Fruit fly (Drosophila melanogaster) whole organism, embryonic: Measurements from ENCODE around the gene CG14454.

Experiments used
- Aef1 ChIP-seq: fragments of 200-800 bp; sonication (Bioruptor generic); IDR thresholded peaks from 3 replicates; pipeline ENCODE4 v1.3.6; 2022; ENCODE audit warnings: missing biosample characterization, missing genetic modification characterization
- Antp ChIP-seq: fragments of 200-800 bp; sonication (Bioruptor generic); optimal IDR thresholded peaks from 3 replicates; lab custom pipeline; 2016; ENCODE audit warnings: missing biosample characterization, missing genetic modification characterization
- B-H1 ChIP-seq: fragments of 200-800 bp; sonication (Bioruptor generic); IDR thresholded peaks from 3 replicates; pipeline ENCODE4 v1.3.6; 2022; ENCODE audit warnings: missing biosample characterization, missing genetic modification characterization
- BEAF-32 ChIP-seq: fragments of 200-800 bp; sonication (Bioruptor generic); optimal IDR thresholded peaks from 3 replicates; lab custom pipeline; 2017; ENCODE audit warnings: missing biosample characterization, missing genetic modification characterization, mild to moderate bottlenecking, moderate library complexity, missing genetic modification reagents
- Bdp1 ChIP-seq: fragments of 200-800 bp; sonication (Bioruptor generic); optimal IDR thresholded peaks from 3 replicates; lab custom pipeline; 2016; ENCODE audit warnings: missing biosample characterization, missing genetic modification characterization
- Bteb2 ChIP-seq: fragments of 200-800 bp; sonication (Bioruptor generic); optimal IDR thresholded peaks from 2 replicates; lab custom pipeline; 2016; ENCODE audit warnings: missing biosample characterization, missing genetic modification characterization
- CG10209 ChIP-seq: fragments of 200-800 bp; sonication (Bioruptor generic); optimal IDR thresholded peaks from 3 replicates; lab custom pipeline; 2017; ENCODE audit warnings: missing biosample characterization, mild to moderate bottlenecking, missing genetic modification characterization, missing genetic modification reagents
- CG10654 ChIP-seq: fragments of 200-800 bp; sonication (Bioruptor generic); optimal IDR thresholded peaks from 2 replicates; lab custom pipeline; 2016; ENCODE audit warnings: missing biosample characterization, missing genetic modification characterization
- CG11560 ChIP-seq: fragments of 200-800 bp; sonication (Bioruptor generic); IDR thresholded peaks from 3 replicates; pipeline ENCODE4 v1.3.6; 2022; ENCODE audit warnings: missing biosample characterization, missing genetic modification characterization
- CG12104 ChIP-seq: fragments of 200-800 bp; sonication (Bioruptor generic); optimal IDR thresholded peaks from 3 replicates; lab custom pipeline; 2016; ENCODE audit warnings: missing biosample characterization, missing genetic modification characterization
- CG12391 ChIP-seq: fragments of 200-800 bp; sonication (Bioruptor generic); optimal IDR thresholded peaks from 3 replicates; lab custom pipeline; 2018; ENCODE audit warnings: missing biosample characterization, mild to moderate bottlenecking, missing genetic modification characterization, moderate library complexity
- CG12942 ChIP-seq: fragments of 200-800 bp; sonication (Bioruptor generic); optimal IDR thresholded peaks from 3 replicates; lab custom pipeline; 2016; ENCODE audit warnings: missing biosample characterization, missing genetic modification characterization
- CG16779 ChIP-seq: fragments of 200-800 bp; sonication (Bioruptor generic); IDR thresholded peaks from 2 replicates; pipeline ENCODE4 v1.3.6; 2022; ENCODE audit warnings: missing biosample characterization, missing genetic modification characterization
- CG17328 ChIP-seq: fragments of 200-800 bp; sonication (Bioruptor generic); IDR thresholded peaks from 2 replicates; pipeline ENCODE4 v1.3.6; 2022; ENCODE audit warnings: missing biosample characterization, missing genetic modification characterization
- CG18011 ChIP-seq: fragments of 200-800 bp; sonication (Bioruptor generic); optimal IDR thresholded peaks from 2 replicates; lab custom pipeline; 2017; ENCODE audit warnings: missing biosample characterization, missing genetic modification characterization, mild to moderate bottlenecking, moderate library complexity, missing genotype
- CG30431 ChIP-seq: fragments of 200-800 bp; sonication (Bioruptor generic); optimal IDR thresholded peaks from 2 replicates; lab custom pipeline; 2017; ENCODE audit warnings: missing biosample characterization, missing genetic modification characterization
- CG42726 ChIP-seq: fragments of 200-800 bp; sonication (Bioruptor generic); IDR thresholded peaks from 2 replicates; pipeline ENCODE4 v1.3.6; 2022; ENCODE audit warnings: missing biosample characterization, missing genetic modification characterization; ENCODE audit not compliant: partially characterized antibody
- CG4820 ChIP-seq: fragments of 200-800 bp; sonication (Bioruptor generic); optimal IDR thresholded peaks from 3 replicates; lab custom pipeline; 2016; ENCODE audit warnings: missing biosample characterization, missing genetic modification characterization
- CG5245 ChIP-seq: fragments of 200-800 bp; sonication (Bioruptor generic); optimal IDR thresholded peaks from 3 replicates; lab custom pipeline; 2016; ENCODE audit warnings: missing biosample characterization, missing genetic modification characterization
- CG7786 ChIP-seq: fragments of 200-800 bp; sonication (Bioruptor generic); optimal IDR thresholded peaks from 2 replicates; lab custom pipeline; 2016; ENCODE audit warnings: missing biosample characterization, missing genetic modification characterization
- E2f1 ChIP-seq: fragments of 200-800 bp; sonication (Bioruptor generic); IDR thresholded peaks from 2 replicates; pipeline ENCODE4 v1.3.6; 2022; ENCODE audit warnings: missing biosample characterization, missing genetic modification characterization
- Meics ChIP-seq: fragments of 200-800 bp; sonication (Bioruptor generic); optimal IDR thresholded peaks from 2 replicates; lab custom pipeline; 2017; ENCODE audit warnings: missing biosample characterization, mild to moderate bottlenecking, missing genetic modification characterization
- Nf-YB ChIP-seq: fragments of 200-800 bp; sonication (Bioruptor generic); optimal IDR thresholded peaks from 3 replicates; lab custom pipeline; 2019; ENCODE audit warnings: missing biosample characterization, mild to moderate bottlenecking, missing genetic modification characterization, moderate library complexity
- Oaz ChIP-seq: fragments of 200-800 bp; sonication (Bioruptor generic); IDR thresholded peaks from 2 replicates; pipeline ENCODE4 v1.3.6; 2022; ENCODE audit warnings: missing biosample characterization, missing genetic modification characterization
- Opbp ChIP-seq: fragments of 200-800 bp; sonication (Bioruptor generic); IDR thresholded peaks from 3 replicates; pipeline ENCODE4 v1.3.6; 2022; ENCODE audit warnings: missing biosample characterization, missing genetic modification characterization; ENCODE audit not compliant: partially characterized antibody
- Ravus ChIP-seq: fragments of 200-800 bp; sonication (Bioruptor generic); IDR thresholded peaks from 2 replicates; pipeline ENCODE4 v1.3.6; 2022; ENCODE audit warnings: missing biosample characterization, missing genetic modification characterization
- Rfx ChIP-seq: fragments of 200-800 bp; sonication (Bioruptor generic); IDR thresholded peaks from 2 replicates; pipeline ENCODE4 v1.3.6; 2022; ENCODE audit warnings: missing biosample characterization, missing genetic modification characterization
- Rx ChIP-seq: fragments of 200-800 bp; sonication (Bioruptor generic); IDR thresholded peaks from 2 replicates; pipeline ENCODE4 v1.3.6; 2022; ENCODE audit warnings: missing biosample characterization, missing genetic modification characterization
- Six4 ChIP-seq: fragments of 200-800 bp; sonication (Bioruptor generic); optimal IDR thresholded peaks from 2 replicates; lab custom pipeline; 2016; ENCODE audit warnings: missing biosample characterization, missing genetic modification characterization
- Stat92E ChIP-seq, 3 experiments: fragments of >200 bp in 2 of 3; fragments of 200-800 bp in 1 of 3; sonication (Bioruptor generic) in 1 of 3; optimal IDR thresholded peaks; 2 replicates each; lab custom pipeline; 2017 to 2019; ENCODE audit warnings: missing biosample characterization in 3 of 3, missing genetic modification characterization in 3 of 3, mild to moderate bottlenecking in 1 of 3, moderate library complexity in 1 of 3
- TFAM ChIP-seq: fragments of 200-800 bp; sonication (Bioruptor generic); optimal IDR thresholded peaks from 2 replicates; lab custom pipeline; 2017; ENCODE audit warnings: missing biosample characterization, missing genetic modification characterization, inconsistent platforms
- ab ChIP-seq: fragments of 200-800 bp; sonication (Bioruptor generic); optimal IDR thresholded peaks from 2 replicates; lab custom pipeline; 2016; ENCODE audit warnings: missing biosample characterization, missing genetic modification characterization
- bowl ChIP-seq: fragments of 200-800 bp; sonication (Bioruptor generic); IDR thresholded peaks from 2 replicates; pipeline ENCODE4 v1.3.6; 2022; ENCODE audit warnings: missing biosample characterization, missing genetic modification characterization
- br ChIP-seq: fragments of >200 bp; optimal IDR thresholded peaks from 2 replicates; lab custom pipeline; 2017
- cad ChIP-seq: fragments of >200 bp; optimal IDR thresholded peaks from 2 replicates; lab custom pipeline; 2017; ENCODE audit warnings: missing biosample characterization, missing genetic modification characterization
- cas ChIP-seq: fragments of 200-800 bp; sonication (Bioruptor generic); IDR thresholded peaks from 2 replicates; pipeline ENCODE4 v1.3.6; 2022; ENCODE audit warnings: missing biosample characterization, missing genetic modification characterization
- chinmo ChIP-seq: fragments of 200-800 bp; sonication (Bioruptor generic); IDR thresholded peaks from 4 replicates; pipeline ENCODE4 v1.3.6; 2022; ENCODE audit warnings: missing biosample characterization, missing genetic modification characterization; ENCODE audit not compliant: partially characterized antibody
- dpn ChIP-seq, 2 experiments: fragments of 200-800 bp; sonication (Bioruptor generic); optimal IDR thresholded peaks; 3 replicates each; lab custom pipeline; 2016; ENCODE audit warnings: missing biosample characterization in 2 of 2, missing genetic modification characterization in 2 of 2
- dysf ChIP-seq: fragments of 200-800 bp; sonication (Bioruptor generic); IDR thresholded peaks from 3 replicates; pipeline ENCODE4 v1.3.6; 2022; ENCODE audit warnings: missing biosample characterization, missing genetic modification characterization
- fru ChIP-seq: fragments of >200 bp; optimal IDR thresholded peaks from 2 replicates; lab custom pipeline; 2017
- gsb-n ChIP-seq: fragments of 200-800 bp; sonication (Bioruptor generic); optimal IDR thresholded peaks from 3 replicates; lab custom pipeline; 2018; ENCODE audit warnings: missing biosample characterization, mild to moderate bottlenecking, missing genetic modification characterization
- jigr1 ChIP-seq: fragments of 200-800 bp; sonication (Bioruptor generic); IDR thresholded peaks from 3 replicates; pipeline ENCODE4 v1.3.6; 2022; ENCODE audit warnings: missing biosample characterization, missing genetic modification characterization
- klu ChIP-seq: fragments of 200-800 bp; sonication (Bioruptor generic); IDR thresholded peaks from 2 replicates; pipeline ENCODE4 v1.3.6; 2022; ENCODE audit warnings: missing biosample characterization, missing genetic modification characterization
- lola ChIP-seq, 3 experiments: fragments of >200 bp in 2 of 3; fragments of 200-800 bp in 1 of 3; sonication (Bioruptor generic) in 1 of 3; optimal IDR thresholded peaks; 2 replicates each; lab custom pipeline; 2017 to 2019; ENCODE audit warnings: missing biosample characterization in 3 of 3, missing genetic modification characterization in 3 of 3, mild to moderate bottlenecking in 1 of 3, moderate library complexity in 1 of 3
- pho ChIP-seq: fragments of 200-800 bp; sonication (Bioruptor generic); optimal IDR thresholded peaks from 2 replicates; lab custom pipeline; 2016; ENCODE audit warnings: missing biosample characterization, missing genetic modification characterization
- prd ChIP-seq, 3 experiments: fragments of >200 bp in 2 of 3; fragments of 200-800 bp in 1 of 3; sonication (Bioruptor generic) in 1 of 3; optimal IDR thresholded peaks in 2 of 3; IDR thresholded peaks in 1 of 3; 2 replicates in 2 of 3; 3 replicates in 1 of 3; pipeline versions ENCODE4 v1.3.6 to Lab custom; 2017 to 2022; ENCODE audit warnings: missing biosample characterization in 1 of 3, missing genetic modification characterization in 1 of 3
- pum ChIP-seq: fragments of 200-800 bp; sonication (Bioruptor generic); optimal IDR thresholded peaks from 2 replicates; lab custom pipeline; 2016; ENCODE audit warnings: missing biosample characterization, missing genetic modification characterization
- pzg ChIP-seq: fragments of 200-800 bp; sonication (Bioruptor generic); optimal IDR thresholded peaks from 3 replicates; lab custom pipeline; 2018; ENCODE audit warnings: missing biosample characterization, mild to moderate bottlenecking, missing genetic modification characterization, moderate library complexity
- tgo ChIP-seq: fragments of 200-800 bp; sonication (Bioruptor generic); IDR thresholded peaks from 3 replicates; pipeline ENCODE4 v1.3.6; 2022; ENCODE audit warnings: missing biosample characterization, missing genetic modification characterization

Gene CG14454

dm6 chr3L:22717137-22717767 is 24.9 kb upstream of the CG14454 start, which contains the start of the genes ArfGAP3 and CG32452 (continued):
- no peak for TF ChIP-seq cad (GFP tag; lab: Kevin White, UChicago)
- peak; percentile 75 for TF ChIP-seq BEAF-32 (GFP tag; lab: Kevin White, UChicago)
- peak; percentile 98 for TF ChIP-seq CG11560 (tag; lab: Robert Waterston, UW)
- peak in 1 of 3 experiments; percentile 28 for TF ChIP-seq Stat92E (GFP tag; optimal IDR thresholded peaks at IDR 0.05; lab: Kevin White, UChicago)
- peak; percentile 74 for TF ChIP-seq pho (GFP tag; lab: Kevin White, UChicago)
- TF ChIP-seq CG5245: peak; percentile 30
- TF ChIP-seq Ravus (GFP tag; lab: Robert Waterston, UW): no peak
- 0 out of 2 replicates have a peak, but pooled peaks have one; percentile 35 for TF ChIP-seq CG16779 (GFP tag; lab: Robert Waterston, UW)
- TF ChIP-seq Six4 (GFP tag; lab: Kevin White, UChicago): peak; percentile 70
- TF ChIP-seq chinmo: 0 out of 4 replicates have a peak, but pooled peaks have one; percentile 54
- TF ChIP-seq CG17328 (GFP tag; lab: Robert Waterston, UW): peak; percentile 72
- TF ChIP-seq CG12104: peak; percentile 73
- TF ChIP-seq Rfx (GFP tag; lab: Robert Waterston, UW): peak; percentile 86
- peak; percentile 65 for TF ChIP-seq CG10654 (GFP tag; lab: Kevin White, UChicago)
- peak; percentile 68 for TF ChIP-seq Aef1 (GFP tag; lab: Robert Waterston, UW)
- peak; percentile 52 for TF ChIP-seq Nf-YB (GFP tag; lab: Kevin White, UChicago)
- TF ChIP-seq CG4820 (GFP tag; lab: Kevin White, UChicago): peak; percentile 67
- TF ChIP-seq Opbp (GFP tag; lab: Robert Waterston, UW): peak; percentile 67; the same call in 2 of the 3 replicates
- TF ChIP-seq CG12942: peak; percentile 75
- no peak; the same call in 1 of the 2 replicates for TF ChIP-seq cas (GFP tag; lab: Robert Waterston, UW)
- no peak; the same call in 1 of the 2 replicates for TF ChIP-seq CG42726 (GFP tag; lab: Robert Waterston, UW)
- no peak for TF ChIP-seq br (lab: Kevin White, UChicago)
- TF ChIP-seq Bdp1: peak; percentile 52
- TF ChIP-seq pum: peak; percentile 70
- TF ChIP-seq ab (GFP tag; lab: Kevin White, UChicago): no peak
- TF ChIP-seq E2f1 (GFP tag; lab: Robert Waterston, UW): peak; percentile 31; the same call in 1 of the 2 replicates
- TF ChIP-seq TFAM (GFP tag; lab: Kevin White, UChicago): no peak
- TF ChIP-seq CG30431 (GFP tag; lab: Kevin White, UChicago): peak; percentile 47
- TF ChIP-seq tgo (GFP tag; lab: Robert Waterston, UW): peak; percentile 61; the same call in 2 of the 3 replicates
- peak; percentile 70 for TF ChIP-seq Oaz
- TF ChIP-seq prd (optimal IDR thresholded peaks at IDR 0.05; lab: Kevin White, UChicago): no peak
- TF ChIP-seq prd (GFP tag; IDR thresholded peaks at IDR 0.05; lab: Robert Waterston, UW): peak; percentile 84
- peak; percentile 70; the same call in 2 of the 3 replicates for TF ChIP-seq dysf
- TF ChIP-seq dpn (GFP tag; optimal IDR thresholded peaks at IDR 0.05; lab: Kevin White, UChicago): peak; percentile 68 to 82
- peak; percentile 76 for TF ChIP-seq pzg (GFP tag; lab: Kevin White, UChicago)
- no peak for TF ChIP-seq fru (lab: Kevin White, UChicago)
- peak; percentile 87 for TF ChIP-seq CG12391
- peak in 1 of 3 experiments; percentile 75 for TF ChIP-seq lola (GFP tag; optimal IDR thresholded peaks at IDR 0.05; lab: Kevin White, UChicago)
- TF ChIP-seq bowl (GFP tag; lab: Robert Waterston, UW): no peak
- peak; percentile 39 for TF ChIP-seq CG7786 (GFP tag; lab: Kevin White, UChicago)
- 0 out of 3 replicates have a peak, but pooled peaks have one; percentile 40 for TF ChIP-seq B-H1
- peak; percentile 63; the same call in 1 of the 2 replicates for TF ChIP-seq klu (GFP tag; lab: Robert Waterston, UW)
- TF ChIP-seq gsb-n: peak; percentile 68
- peak; percentile 73 for TF ChIP-seq Meics (GFP tag; lab: Kevin White, UChicago)
- peak; percentile 36 for TF ChIP-seq Antp
- peak; percentile 53; the same call in 1 of the 2 replicates for TF ChIP-seq Rx (GFP tag; lab: Robert Waterston, UW)
- TF ChIP-seq Bteb2 (GFP tag; lab: Kevin White, UChicago): peak; percentile 52
- TF ChIP-seq CG18011 (GFP tag; lab: Kevin White, UChicago): peak; percentile 95
- TF ChIP-seq jigr1 (GFP tag; lab: Robert Waterston, UW): no peak
- peak; percentile 70 for TF ChIP-seq CG10209 (GFP tag; lab: Kevin White, UChicago)
